Fruit fly (Drosophila melanogaster): ENCODE measurements around the gene Trf2.
A peak's percentile ranks its signal among the peaks of the same experiment; 100 is the strongest.

The Trf2 gene

dm6 chrX:8410349-8411240 is 1.5 kb downstream of the Trf2 start (continued):
- TF ChIP-seq HmgD (GFP tag; optimal IDR thresholded peaks at IDR 0.05): peak; percentile 9
- TF ChIP-seq CG4328 (GFP tag; optimal IDR thresholded peaks at IDR 0.05): no peak
- no peak for TF ChIP-seq her (GFP tag; optimal IDR thresholded peaks at IDR 0.05)
- TF ChIP-seq Opbp (GFP tag; IDR thresholded peaks at IDR 0.05; ENCODE audit: partially characterized antibody): no peak
- peak; percentile 47 for TF ChIP-seq Med (GFP tag)
- no peak for TF ChIP-seq CG18476 (GFP tag; optimal IDR thresholded peaks at IDR 0.05)
- no peak for TF ChIP-seq gem (tag; optimal IDR thresholded peaks at IDR 0.05)
- TF ChIP-seq knrl (GFP tag; IDR thresholded peaks at IDR 0.05; ENCODE audit: partially characterized antibody): no peak
- TF ChIP-seq ems (GFP tag; optimal IDR thresholded peaks at IDR 0.05): no peak
- TF ChIP-seq ken (GFP tag; IDR thresholded peaks at IDR 0.05): peak; percentile 28; the same call in 1 of the 3 replicates
- no peak for TF ChIP-seq CG12391 (tag; optimal IDR thresholded peaks at IDR 0.05)
- no peak for TF ChIP-seq CG9609 (GFP tag; optimal IDR thresholded peaks at IDR 0.05)
- no peak for TF ChIP-seq gfzf (GFP tag; optimal IDR thresholded peaks at IDR 0.05)
- TF ChIP-seq gsb (GFP tag; IDR thresholded peaks at IDR 0.05): no peak
- TF ChIP-seq Dbx (GFP tag; IDR thresholded peaks at IDR 0.05): peak; percentile 63; the same call in 1 of the 3 replicates
- no peak for TF ChIP-seq ttk (GFP tag; IDR thresholded peaks at IDR 0.05)
- TF ChIP-seq CG14014 (GFP tag; IDR thresholded peaks at IDR 0.05): peak; percentile 63; the same call in 1 of the 2 replicates
- no peak for TF ChIP-seq CG8290 (GFP tag; optimal IDR thresholded peaks at IDR 0.05)
- peak in 1 of 2 experiments; percentile 7 for TF ChIP-seq CG8290 (tag; optimal IDR thresholded peaks at IDR 0.05)
- TF ChIP-seq CG32767 (GFP tag; IDR thresholded peaks at IDR 0.05): no peak
- TF ChIP-seq CTCF (GFP tag; optimal IDR thresholded peaks at IDR 0.05): no peak
- no peak for TF ChIP-seq H15 (GFP tag; IDR thresholded peaks at IDR 0.05)
- no peak for TF ChIP-seq Max (GFP tag; optimal IDR thresholded peaks at IDR 0.05)
- no peak for TF ChIP-seq zen2 (GFP tag; IDR thresholded peaks at IDR 0.05; ENCODE audit: partially characterized antibody)
- TF ChIP-seq sr (GFP tag; IDR thresholded peaks at IDR 0.05): peak; percentile 10; the same call in 1 of the 3 replicates
- no peak for TF ChIP-seq btn (GFP tag; optimal IDR thresholded peaks at IDR 0.05)
- TF ChIP-seq CG16779 (GFP tag; IDR thresholded peaks at IDR 0.05): 0 out of 2 replicates have a peak, but pooled peaks have one; percentile 9
- no peak for TF ChIP-seq CG12219 (GFP tag; optimal IDR thresholded peaks at IDR 0.05)
- no peak for TF ChIP-seq br (optimal IDR thresholded peaks at IDR 0.05)
- TF ChIP-seq Scr (GFP tag; IDR thresholded peaks at IDR 0.05; ENCODE audit: partially characterized antibody): no peak
- no peak for TF ChIP-seq CG31365 (tag; optimal IDR thresholded peaks at IDR 0.05)
- TF ChIP-seq dan (GFP tag; IDR thresholded peaks at IDR 0.05): no peak
- no peak for TF ChIP-seq CG10431 (GFP tag; optimal IDR thresholded peaks at IDR 0.05)
- TF ChIP-seq tin (GFP tag; optimal IDR thresholded peaks at IDR 0.05): no peak
- TF ChIP-seq Poxn (GFP tag; IDR thresholded peaks at IDR 0.05): no peak
- TF ChIP-seq Optix (GFP tag; IDR thresholded peaks at IDR 0.05): peak; percentile 42; the same call in 1 of the 3 replicates
- no peak for TF ChIP-seq Ets65A (GFP tag)
- TF ChIP-seq B-H2 (GFP tag; optimal IDR thresholded peaks at IDR 0.05): peak; percentile 2
- no peak for TF ChIP-seq CG11093 (GFP tag; IDR thresholded peaks at IDR 0.05)
- TF ChIP-seq bowl (GFP tag; IDR thresholded peaks at IDR 0.05): peak; percentile 80; the same call in 1 of the 2 replicates
- TF ChIP-seq CG18764 (GFP tag; optimal IDR thresholded peaks at IDR 0.05): no peak
- no peak for TF ChIP-seq CG11398 (GFP tag; optimal IDR thresholded peaks at IDR 0.05)
- peak; percentile 6; the same call in 1 of the 2 replicates for TF ChIP-seq Xrp1 (GFP tag; IDR thresholded peaks at IDR 0.05)
- no peak for TF ChIP-seq lbe (GFP tag; optimal IDR thresholded peaks at IDR 0.05)
- peak; percentile 96 for TF ChIP-seq CG1832 (GFP tag; optimal IDR thresholded peaks at IDR 0.05)
- TF ChIP-seq Dek (tag; optimal IDR thresholded peaks at IDR 0.05): no peak
- TF ChIP-seq CG11456 (GFP tag; IDR thresholded peaks at IDR 0.05): no peak
- TF ChIP-seq CG4820 (GFP tag; optimal IDR thresholded peaks at IDR 0.05): no peak
- TF ChIP-seq MESR4 (GFP tag; optimal IDR thresholded peaks at IDR 0.05): no peak

Data from whole organism, embryonic.